Fruit fly (Drosophila melanogaster): ENCODE measurements around the gene PQBP1.

Gene PQBP1

dm6 chr3R:25047504-25047903, 18.1 kb upstream of the PQBP1 start, which contains the start of gene CG11790 (continued):
- no peak for TF ChIP-seq tin (GFP tag; optimal IDR thresholded peaks at IDR 0.05)
- peak; percentile 8 for TF ChIP-seq pfk (GFP tag; optimal IDR thresholded peaks at IDR 0.05)
- TF ChIP-seq CG10565 (GFP tag; optimal IDR thresholded peaks at IDR 0.05): no peak
- TF ChIP-seq CG32772 (GFP tag; IDR thresholded peaks at IDR 0.05): no peak
- TF ChIP-seq CG7987 (GFP tag; optimal IDR thresholded peaks at IDR 0.05): no peak
- peak; percentile 73 for TF ChIP-seq mld (GFP tag; IDR thresholded peaks at IDR 0.05; ENCODE audit: partially characterized antibody)
- TF ChIP-seq NC2β (GFP tag; optimal IDR thresholded peaks at IDR 0.05): no peak
- no peak for TF ChIP-seq CG8388 (GFP tag; optimal IDR thresholded peaks at IDR 0.05)
- TF ChIP-seq CG14014 (GFP tag; IDR thresholded peaks at IDR 0.05): 0 out of 2 replicates have a peak, but pooled peaks have one; percentile 26
- peak; percentile 12 for TF ChIP-seq NfI (GFP tag; optimal IDR thresholded peaks at IDR 0.05)
- TF ChIP-seq kay (GFP tag; optimal IDR thresholded peaks at IDR 0.05): no peak
- peak; percentile 63 for TF ChIP-seq pzg (GFP tag; optimal IDR thresholded peaks at IDR 0.05)
- TF ChIP-seq tll (GFP tag; optimal IDR thresholded peaks at IDR 0.05): no peak
- TF ChIP-seq disco-r (GFP tag; optimal IDR thresholded peaks at IDR 0.05): no peak
- peak; percentile 43 for TF ChIP-seq Ets65A (GFP tag)
- TF ChIP-seq vfl (GFP tag; optimal IDR thresholded peaks at IDR 0.05): no peak
- TF ChIP-seq CG1792 (GFP tag; optimal IDR thresholded peaks at IDR 0.05): no peak
- TF ChIP-seq CG7963 (GFP tag; IDR thresholded peaks at IDR 0.05; ENCODE audit: partially characterized antibody): peak; percentile 85
- TF ChIP-seq CG17385 (GFP tag; optimal IDR thresholded peaks at IDR 0.05): no peak
- no peak for TF ChIP-seq Stat92E (GFP tag; optimal IDR thresholded peaks at IDR 0.05)
- TF ChIP-seq CG7786 (GFP tag; optimal IDR thresholded peaks at IDR 0.05): no peak
- TF ChIP-seq sqz (GFP tag; optimal IDR thresholded peaks at IDR 0.05): no peak
- TF ChIP-seq CG17829 (tag; optimal IDR thresholded peaks at IDR 0.05): peak; percentile 7
- TF ChIP-seq her (GFP tag; optimal IDR thresholded peaks at IDR 0.05): peak; percentile 55
- TF ChIP-seq Opbp (GFP tag; IDR thresholded peaks at IDR 0.05; ENCODE audit: partially characterized antibody): peak; percentile 84; the same call in 2 of the 3 replicates
- peak; percentile 75 for TF ChIP-seq sna (GFP tag; IDR thresholded peaks at IDR 0.05; ENCODE audit: partially characterized antibody)
- peak; percentile 45 for TF ChIP-seq nom (GFP tag; optimal IDR thresholded peaks at IDR 0.05)
- TF ChIP-seq PHDP (tag; optimal IDR thresholded peaks at IDR 0.05): peak; percentile 4
- no peak for TF ChIP-seq CG3281 (GFP tag; optimal IDR thresholded peaks at IDR 0.05)
- TF ChIP-seq CG16779 (GFP tag; IDR thresholded peaks at IDR 0.05): no peak
- no peak for TF ChIP-seq CG12219 (GFP tag; optimal IDR thresholded peaks at IDR 0.05)
- no peak for TF ChIP-seq CG7271 (tag; optimal IDR thresholded peaks at IDR 0.05)
- no peak for TF ChIP-seq kni (GFP tag; optimal IDR thresholded peaks at IDR 0.05)
- TF ChIP-seq fd96Cb (tag; optimal IDR thresholded peaks at IDR 0.05): no peak
- no peak for TF ChIP-seq gt (GFP tag; IDR thresholded peaks at IDR 0.05)
- no peak for TF ChIP-seq cwo (GFP tag; optimal IDR thresholded peaks at IDR 0.05)
- TF ChIP-seq crp (GFP tag; optimal IDR thresholded peaks at IDR 0.05): no peak
- TF ChIP-seq ftz-f1 (GFP tag; optimal IDR thresholded peaks at IDR 0.05): peak; percentile 69
- no peak for TF ChIP-seq CG6765 (GFP tag; optimal IDR thresholded peaks at IDR 0.05)
- TF ChIP-seq Sry-δ (GFP tag; optimal IDR thresholded peaks at IDR 0.05): peak; percentile 75
- no peak for TF ChIP-seq CG8281 (tag; optimal IDR thresholded peaks at IDR 0.05)
- no peak for TF ChIP-seq CG17361 (GFP tag; IDR thresholded peaks at IDR 0.05)
- peak; percentile 75 for TF ChIP-seq CG15514 (GFP tag; optimal IDR thresholded peaks at IDR 0.05)
- TF ChIP-seq CG11247 (GFP tag; IDR thresholded peaks at IDR 0.05): no peak
- TF ChIP-seq Med (GFP tag): peak; percentile 80
- TF ChIP-seq CG31388 (GFP tag; optimal IDR thresholded peaks at IDR 0.05): no peak
- peak; percentile 73 for TF ChIP-seq tna (GFP tag; IDR thresholded peaks at IDR 0.05; ENCODE audit: partially characterized antibody)
- TF ChIP-seq CG10274 (GFP tag; optimal IDR thresholded peaks at IDR 0.05): no peak
- TF ChIP-seq dm (GFP tag; optimal IDR thresholded peaks at IDR 0.05): no peak
- TF ChIP-seq CG14050 (GFP tag; IDR thresholded peaks at IDR 0.05): no peak

Data from whole organism, embryonic.